Worm (Caenorhabditis elegans): ENCODE data around the gene T14E8.2.

ce11 chrX:6575992-6576391 lies 33.2 kb downstream of the T14E8.2 start:
- TF ChIP-seq ceh-13 (GFP tag; optimal IDR thresholded peaks at IDR 0.05): no peak
- TF ChIP-seq tbx-11 (GFP tag; IDR thresholded peaks at IDR 0.05): no peak
- TF ChIP-seq ama-1 (optimal IDR thresholded peaks at IDR 0.05): no peak
- TF ChIP-seq B0310.2 (tag; optimal IDR thresholded peaks at IDR 0.05): no peak
